Fruit fly (Drosophila melanogaster) whole organism, prepupa: ENCODE measurements around the gene CG34266.

Source experiments
- Blimp-1 ChIP-seq: fragments of 200-800 bp; sonication (Bioruptor generic); optimal IDR thresholded peaks from 3 replicates; lab custom pipeline; 2017; ENCODE audit warnings: missing biosample characterization, missing genetic modification characterization, mild to moderate bottlenecking, moderate library complexity, missing genetic modification reagents
- CG10631 ChIP-seq: fragments of 200-800 bp; sonication (Bioruptor generic); optimal IDR thresholded peaks from 2 replicates; lab custom pipeline; 2016; ENCODE audit warnings: missing biosample characterization, missing genetic modification characterization
- CG10669 ChIP-seq: fragments of 200-800 bp; sonication (Bioruptor generic); optimal IDR thresholded peaks from 3 replicates; lab custom pipeline; 2018; ENCODE audit warnings: missing biosample characterization, mild to moderate bottlenecking, missing genetic modification characterization, moderate library complexity
- CG11294 ChIP-seq: fragments of 200-800 bp; sonication (Bioruptor generic); IDR thresholded peaks from 2 replicates; pipeline ENCODE4 v1.3.6; 2022; ENCODE audit warnings: missing biosample characterization, missing genetic modification characterization
- CG11762 ChIP-seq: fragments of 200-800 bp; sonication (Bioruptor generic); optimal IDR thresholded peaks from 3 replicates; lab custom pipeline; 2016; ENCODE audit warnings: missing biosample characterization, missing genetic modification characterization; ENCODE audit not compliant: insufficient read depth
- CG11902 ChIP-seq: fragments of 200-800 bp; sonication (Bioruptor generic); optimal IDR thresholded peaks from 3 replicates; lab custom pipeline; 2016; ENCODE audit warnings: missing biosample characterization, missing genetic modification characterization
- CG15336 ChIP-seq: fragments of 200-800 bp; sonication (Bioruptor generic); IDR thresholded peaks from 2 replicates; pipeline ENCODE4 v1.3.6; 2022; ENCODE audit warnings: missing biosample characterization, missing genetic modification characterization
- CG31627 ChIP-seq: fragments of 200-800 bp; sonication (Bioruptor generic); optimal IDR thresholded peaks from 3 replicates; lab custom pipeline; 2016; ENCODE audit warnings: missing biosample characterization, missing genetic modification characterization
- CG32006 ChIP-seq: fragments of 200-800 bp; sonication (Bioruptor generic); optimal IDR thresholded peaks from 3 replicates; lab custom pipeline; 2017; ENCODE audit warnings: missing biosample characterization, mild to moderate bottlenecking, missing genetic modification characterization
- CG4318 ChIP-seq: fragments of 200-800 bp; sonication (Bioruptor generic); optimal IDR thresholded peaks from 3 replicates; lab custom pipeline; 2017; ENCODE audit warnings: missing biosample characterization, mild to moderate bottlenecking, missing genetic modification characterization
- CG6163 ChIP-seq: fragments of 200-800 bp; sonication (Bioruptor generic); IDR thresholded peaks from 3 replicates; pipeline ENCODE4 v1.3.6; 2022; ENCODE audit warnings: missing biosample characterization, missing genetic modification characterization
- CG6808 ChIP-seq: fragments of 200-800 bp; sonication (Bioruptor generic); optimal IDR thresholded peaks from 3 replicates; lab custom pipeline; 2017; ENCODE audit warnings: missing biosample characterization, missing genetic modification characterization, mild to moderate bottlenecking, moderate library complexity, missing genetic modification reagents
- CG6854 ChIP-seq: fragments of 200-800 bp; sonication (Bioruptor generic); optimal IDR thresholded peaks from 2 replicates; lab custom pipeline; 2017; ENCODE audit warnings: missing biosample characterization, mild to moderate bottlenecking, missing genetic modification characterization
- CG7368 ChIP-seq: fragments of 200-800 bp; sonication (Bioruptor generic); optimal IDR thresholded peaks from 3 replicates; lab custom pipeline; 2016; ENCODE audit warnings: missing biosample characterization, missing genetic modification characterization
- CG8119 ChIP-seq: fragments of 200-800 bp; sonication (Bioruptor generic); IDR thresholded peaks from 3 replicates; pipeline ENCODE4 v1.3.6; 2022; ENCODE audit warnings: missing biosample characterization, missing genetic modification characterization
- CG8319 ChIP-seq: fragments of 200-800 bp; sonication (Bioruptor generic); optimal IDR thresholded peaks from 3 replicates; lab custom pipeline; 2016; ENCODE audit warnings: missing biosample characterization, missing genetic modification characterization
- CG9139 ChIP-seq: fragments of 200-800 bp; sonication (Bioruptor generic); optimal IDR thresholded peaks from 3 replicates; lab custom pipeline; 2017; ENCODE audit warnings: missing biosample characterization, mild to moderate bottlenecking, missing genetic modification characterization
- Eip75B ChIP-seq: fragments of 200-800 bp; sonication (Bioruptor generic); optimal IDR thresholded peaks from 3 replicates; lab custom pipeline; 2016; ENCODE audit warnings: missing biosample characterization, missing genetic modification characterization
- Ets21C ChIP-seq: fragments of 200-800 bp; sonication (Bioruptor generic); optimal IDR thresholded peaks from 3 replicates; lab custom pipeline; 2016; ENCODE audit warnings: missing biosample characterization, missing genetic modification characterization
- Gug ChIP-seq: fragments of 200-800 bp; sonication (Bioruptor generic); IDR thresholded peaks from 2 replicates; pipeline ENCODE4 v1.3.6; 2022; ENCODE audit warnings: missing biosample characterization, missing genetic modification characterization
- Hr38 ChIP-seq: sonication (Bioruptor generic); optimal IDR thresholded peaks from 2 replicates; lab custom pipeline; 2016; ENCODE audit warnings: missing biosample characterization, missing genetic modification characterization
- Lpt ChIP-seq: fragments of 200-800 bp; sonication (Bioruptor generic); optimal IDR thresholded peaks from 3 replicates; lab custom pipeline; 2016; ENCODE audit warnings: missing biosample characterization, missing genetic modification characterization
- OdsH ChIP-seq: fragments of 200-800 bp; sonication (Bioruptor generic); optimal IDR thresholded peaks from 3 replicates; lab custom pipeline; 2016; ENCODE audit warnings: missing biosample characterization, missing genetic modification characterization
- Sox15 ChIP-seq: fragments of 200-800 bp; sonication (Bioruptor generic); optimal IDR thresholded peaks from 3 replicates; lab custom pipeline; 2016; ENCODE audit warnings: missing biosample characterization, missing genetic modification characterization
- achi ChIP-seq: fragments of 200-800 bp; sonication (Bioruptor generic); optimal IDR thresholded peaks from 3 replicates; lab custom pipeline; 2016; ENCODE audit warnings: missing biosample characterization, missing genetic modification characterization
- acj6 ChIP-seq: fragments of 200-800 bp; sonication (Bioruptor generic); optimal IDR thresholded peaks from 3 replicates; lab custom pipeline; 2016; ENCODE audit warnings: missing biosample characterization, missing genetic modification characterization
- cyc ChIP-seq: fragments of 200-800 bp; sonication (Bioruptor generic); optimal IDR thresholded peaks from 3 replicates; lab custom pipeline; 2016; ENCODE audit warnings: missing biosample characterization, missing genetic modification characterization
- dac ChIP-seq: fragments of 200-800 bp; sonication (Bioruptor generic); optimal IDR thresholded peaks from 2 replicates; lab custom pipeline; 2017; ENCODE audit warnings: missing biosample characterization, mild to moderate bottlenecking, missing genetic modification characterization
- eg ChIP-seq: fragments of 200-800 bp; sonication (Bioruptor generic); IDR thresholded peaks from 3 replicates; pipeline ENCODE4 v1.3.6; 2022; ENCODE audit warnings: missing biosample characterization, missing genetic modification characterization
- esn ChIP-seq: fragments of 200-800 bp; sonication (Bioruptor generic); optimal IDR thresholded peaks from 2 replicates; lab custom pipeline; 2016; ENCODE audit warnings: missing biosample characterization, mild to moderate bottlenecking, missing genetic modification characterization, moderate library complexity
- fd59A ChIP-seq: fragments of 200-800 bp; sonication (Bioruptor generic); optimal IDR thresholded peaks from 2 replicates; lab custom pipeline; 2017; ENCODE audit warnings: missing biosample characterization, mild to moderate bottlenecking, missing genetic modification characterization, missing genetic modification reagents
- fkh ChIP-seq: fragments of 200-800 bp; sonication (Bioruptor generic); optimal IDR thresholded peaks from 3 replicates; lab custom pipeline; 2017; ENCODE audit warnings: missing biosample characterization, mild to moderate bottlenecking, missing genetic modification characterization, moderate library complexity
- lz ChIP-seq: fragments of 200-800 bp; sonication (Bioruptor generic); optimal IDR thresholded peaks from 3 replicates; lab custom pipeline; 2016; ENCODE audit warnings: missing biosample characterization, missing genetic modification characterization
- net ChIP-seq: fragments of 200-800 bp; sonication (Bioruptor generic); optimal IDR thresholded peaks from 3 replicates; lab custom pipeline; 2016; ENCODE audit warnings: missing biosample characterization, missing genetic modification characterization
- salr ChIP-seq, 2 experiments: fragments of 200-800 bp; sonication (Bioruptor generic); optimal IDR thresholded peaks; 3 replicates each; lab custom pipeline; 2016 to 2018; ENCODE audit warnings: missing biosample characterization in 2 of 2, missing genetic modification characterization in 2 of 2, mild to moderate bottlenecking in 1 of 2
- svp ChIP-seq: fragments of 200-800 bp; sonication (Bioruptor generic); peaks from one replicate; lab custom pipeline; 2016; ENCODE audit warnings: missing biosample characterization, missing genetic modification characterization
- topi ChIP-seq: fragments of 200-800 bp; sonication (Bioruptor generic); optimal IDR thresholded peaks from 3 replicates; lab custom pipeline; 2016; ENCODE audit warnings: missing biosample characterization, missing genetic modification characterization
- vri ChIP-seq: fragments of 200-800 bp; sonication (Bioruptor generic); optimal IDR thresholded peaks from 3 replicates; lab custom pipeline; 2016; ENCODE audit warnings: missing biosample characterization, mild to moderate bottlenecking, missing genetic modification characterization

Gene CG34266

DNA sequence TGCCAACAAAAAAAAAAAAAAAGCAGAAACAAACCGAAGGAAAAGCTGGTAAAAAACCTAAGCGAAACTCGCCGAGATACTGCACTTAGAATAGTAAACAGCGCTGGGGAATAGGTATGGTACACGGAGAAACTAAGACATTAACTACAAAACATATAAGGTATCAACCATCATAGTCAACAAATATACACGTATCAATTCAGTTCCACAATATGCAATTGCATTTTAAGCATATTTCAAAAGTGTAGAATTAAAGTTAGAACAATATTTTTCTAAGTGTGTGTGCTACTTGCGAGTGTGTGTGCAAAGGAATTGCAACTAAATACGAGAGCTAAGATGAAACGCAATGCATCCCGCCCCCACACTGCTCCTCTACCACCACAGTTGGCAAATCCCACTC lies 30.2 kb downstream of the CG34266 start (continued):
- no peak for TF ChIP-seq CG11902
- TF ChIP-seq salr (GFP tag; optimal IDR thresholded peaks at IDR 0.05; lab: Kevin White, UChicago): peak in 1 of 2 experiments; percentile 81
- TF ChIP-seq Hr38: no peak
- TF ChIP-seq CG8319 (GFP tag; lab: Kevin White, UChicago): peak; percentile 20
- TF ChIP-seq achi (GFP tag; lab: Kevin White, UChicago): peak; percentile 71
- peak; percentile 91 for TF ChIP-seq CG6163 (GFP tag; lab: Robert Waterston, UW)
- peak; percentile 72 for TF ChIP-seq OdsH (GFP tag; lab: Kevin White, UChicago)
- peak; percentile 48 for TF ChIP-seq topi (GFP tag; lab: Kevin White, UChicago)
- TF ChIP-seq CG31627 (GFP tag; lab: Kevin White, UChicago): no peak
- peak; percentile 64 for TF ChIP-seq acj6 (GFP tag; lab: Kevin White, UChicago)
- peak; percentile 49 for TF ChIP-seq svp (GFP tag; lab: Kevin White, UChicago)
- TF ChIP-seq CG7368 (GFP tag; lab: Kevin White, UChicago): peak; percentile 9
- TF ChIP-seq Ets21C (GFP tag; lab: Kevin White, UChicago): no peak
- TF ChIP-seq Eip75B (GFP tag; lab: Kevin White, UChicago): peak; percentile 58
- no peak for TF ChIP-seq CG9139 (GFP tag; lab: Kevin White, UChicago)
- TF ChIP-seq dac (GFP tag; lab: Kevin White, UChicago): peak; percentile 53
- TF ChIP-seq Sox15 (GFP tag; lab: Kevin White, UChicago): no peak
- no peak for TF ChIP-seq CG6854 (GFP tag; lab: Kevin White, UChicago)
- no peak for TF ChIP-seq fd59A (GFP tag; lab: Kevin White, UChicago)
- peak; percentile 78 for TF ChIP-seq CG11294 (GFP tag; lab: Robert Waterston, UW)
- TF ChIP-seq eg: peak; percentile 88

DNA sequence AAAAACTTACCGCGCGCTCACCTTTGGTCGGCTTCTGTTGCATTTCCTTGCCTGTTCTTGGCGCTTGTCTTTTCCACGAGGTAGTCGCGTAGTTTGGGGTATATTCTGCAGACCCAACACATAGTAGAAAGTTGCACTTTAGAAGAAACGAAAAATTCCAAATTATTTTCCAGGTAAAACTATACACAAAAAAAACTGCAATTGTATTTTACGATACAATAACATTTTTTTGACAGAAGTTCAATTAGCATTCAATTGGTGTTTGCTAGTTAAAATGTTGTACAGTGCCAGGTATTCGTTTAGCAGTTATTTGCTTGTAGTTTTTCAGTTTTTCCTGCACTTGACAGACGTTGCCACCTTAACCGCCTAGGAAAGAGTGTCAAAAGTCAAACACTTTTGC lies 30.9 kb downstream of the CG34266 start:
- TF ChIP-seq CG10669 (no peak), Gug (GFP tag; lab: Robert Waterston, UW) (0 out of 2 replicates have a peak, but pooled peaks have one; percentile 12), esn (GFP tag; lab: Kevin White, UChicago) (no peak), fkh (GFP tag; lab: Kevin White, UChicago) (no peak), CG11762 (GFP tag; lab: Kevin White, UChicago) (no peak), CG9139 (GFP tag; lab: Kevin White, UChicago) (no peak), OdsH (GFP tag; lab: Kevin White, UChicago) (no peak), CG8119 (0 out of 3 replicates have a peak, but pooled peaks have one; percentile 14), Eip75B (GFP tag; lab: Kevin White, UChicago) (no peak), CG32006 (GFP tag; lab: Kevin White, UChicago) (peak; percentile 24), CG11902 (no peak), Sox15 (GFP tag; lab: Kevin White, UChicago) (no peak), dac (GFP tag; lab: Kevin White, UChicago) (no peak), CG10631 (GFP tag; lab: Kevin White, UChicago) (no peak), lz (GFP tag; lab: Kevin White, UChicago) (no peak), cyc (GFP tag; lab: Kevin White, UChicago) (no peak), Lpt (no peak), CG6808 (GFP tag; lab: Kevin White, UChicago) (no peak), Blimp-1 (GFP tag; lab: Kevin White, UChicago) (no peak), vri (GFP tag; lab: Kevin White, UChicago) (no peak), net (no peak), CG15336 (GFP tag; lab: Robert Waterston, UW) (0 out of 2 replicates have a peak, but pooled peaks have one; percentile 7), CG11294 (GFP tag; lab: Robert Waterston, UW) (no peak), achi (GFP tag; lab: Kevin White, UChicago) (no peak)

- TF ChIP-seq CG4318 (GFP tag; lab: Kevin White, UChicago): no peak
Observed at dm6 chr3L:4709790-4710189, 32.2 kb downstream of the CG34266 start, which contains the start of gene CG13712. CG13712 (minus strand) TSS chr3L:4709890.
